Worm (Caenorhabditis elegans): ENCODE data around the gene ZK682.7.

ZK682.7 gene

DNA sequence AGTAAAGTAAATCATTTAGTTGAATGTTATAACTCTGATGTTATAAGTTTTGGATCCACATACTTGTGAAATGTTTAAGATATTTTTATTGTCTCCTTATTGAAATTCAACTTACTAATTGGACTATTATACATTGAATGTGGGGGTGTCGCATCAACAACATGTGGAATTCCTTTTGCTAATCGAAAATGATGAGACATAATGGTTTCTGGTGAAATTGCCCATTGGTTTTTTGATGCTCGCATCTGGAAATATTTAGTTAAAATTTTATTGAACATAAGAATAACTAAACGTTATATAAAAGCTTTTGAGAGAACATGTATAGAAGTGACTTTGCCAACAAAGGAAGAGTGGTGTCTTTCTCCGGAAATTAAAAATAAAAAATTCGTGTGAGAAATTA lies at the start of gene ZK682.7:
ZK682.7 (minus strand) TSS at position 247 of the 400 bp plus-strand sequence.
- TF ChIP-seq W03F9.2 (tag; optimal IDR thresholded peaks at IDR 0.05), result no peak
- no peak for TF ChIP-seq him-1 (tag; optimal IDR thresholded peaks at IDR 0.05)
- no peak for TF ChIP-seq dao-5 (tag; optimal IDR thresholded peaks at IDR 0.05)

DNA sequence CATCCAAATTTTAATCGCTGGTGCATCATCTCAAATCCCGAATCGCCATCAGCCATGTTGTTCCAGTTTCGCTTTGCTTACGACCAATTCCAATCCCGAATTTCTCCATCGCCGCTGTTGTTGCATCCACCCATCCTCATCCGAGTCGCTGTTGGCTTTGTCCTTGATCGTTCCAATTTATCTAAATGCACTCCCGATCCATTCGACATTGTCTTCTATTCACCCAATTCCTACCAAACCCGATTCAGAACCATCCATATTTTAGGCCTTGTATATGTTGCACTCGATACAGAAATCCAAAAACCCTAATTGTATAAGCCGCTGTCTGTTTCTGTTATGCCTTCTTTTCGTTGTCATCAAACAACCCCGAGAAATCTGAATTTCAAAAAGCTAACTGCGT lies 48.4 kb upstream of the ZK682.7 start:
- TF ChIP-seq him-1 (tag; optimal IDR thresholded peaks at IDR 0.05) (no peak), W03F9.2 (tag; optimal IDR thresholded peaks at IDR 0.05) (no peak), dao-5 (tag; optimal IDR thresholded peaks at IDR 0.05) (no peak)

DNA sequence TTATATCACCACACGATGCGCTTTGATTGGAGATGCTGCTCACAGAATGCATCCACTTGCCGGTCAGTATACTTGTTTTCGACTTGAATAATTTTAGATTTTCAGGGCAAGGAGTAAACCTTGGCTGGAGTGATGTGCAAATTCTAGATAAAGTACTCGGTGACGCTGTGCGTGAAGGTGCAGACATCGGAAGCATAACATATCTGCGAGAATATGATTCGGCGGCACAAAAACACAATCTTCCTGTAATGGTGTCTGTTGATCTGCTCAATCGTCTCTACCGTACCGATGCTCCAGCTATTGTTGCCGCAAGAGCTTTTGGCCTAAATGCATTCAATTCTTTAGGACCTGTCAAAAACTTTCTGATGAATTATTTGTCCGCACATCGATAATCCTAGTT lies 46.5 kb upstream of the ZK682.7 start:
- TF ChIP-seq him-1 (tag; optimal IDR thresholded peaks at IDR 0.05), result no peak
- TF ChIP-seq W03F9.2 (tag; optimal IDR thresholded peaks at IDR 0.05), result no peak
- no peak for TF ChIP-seq dao-5 (tag; optimal IDR thresholded peaks at IDR 0.05)

DNA sequence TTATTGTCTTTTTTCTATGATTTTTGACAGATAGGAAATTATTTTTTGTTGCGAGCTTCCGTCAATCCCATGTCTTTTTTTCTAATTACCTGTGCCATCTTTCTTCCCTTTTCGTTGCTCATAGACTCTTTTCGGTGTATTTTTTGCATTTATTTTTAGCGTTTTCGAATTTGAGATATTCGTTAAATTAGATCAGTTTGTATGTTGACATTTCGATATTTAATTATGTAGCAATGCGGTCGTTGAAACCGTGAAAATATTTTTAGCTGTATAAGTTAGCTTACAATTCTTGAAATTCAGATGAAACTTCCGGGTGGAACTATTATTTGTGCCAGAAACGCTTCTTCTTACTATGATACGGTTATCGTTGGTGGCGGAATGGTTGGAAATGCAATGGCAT lies 44.5 kb upstream of the ZK682.7 start, which contains the start of gene coq-6:
coq-6 (plus strand) TSS at position 301 of the 400 bp plus-strand sequence.
- TF ChIP-seq dao-5 (tag; optimal IDR thresholded peaks at IDR 0.05) (no peak), W03F9.2 (tag; optimal IDR thresholded peaks at IDR 0.05) (no peak), him-1 (tag; optimal IDR thresholded peaks at IDR 0.05) (no peak)

DNA sequence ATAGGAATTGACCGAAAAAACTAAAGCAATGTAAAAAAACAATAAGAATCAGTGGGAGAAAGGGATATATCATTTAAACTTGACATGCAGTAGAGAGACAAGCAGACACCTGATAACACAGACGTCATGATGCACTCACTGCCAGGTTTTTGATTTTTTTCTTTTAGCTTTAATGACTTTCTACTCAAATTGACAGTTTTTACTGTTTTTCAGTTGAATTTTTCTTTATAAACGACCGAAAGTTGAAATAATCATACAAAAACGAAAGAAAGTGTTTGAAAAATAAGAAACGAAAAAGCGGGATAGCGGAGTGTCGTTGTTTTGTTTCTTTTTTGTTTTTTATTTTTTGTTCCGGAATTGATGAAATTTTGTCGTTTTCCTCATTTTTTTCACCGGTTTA lies 42.3 kb upstream of the ZK682.7 start, which contains the start of gene ucp-4:
ucp-4 (plus strand) TSS at position 83 of the 400 bp plus-strand sequence.
- TF ChIP-seq him-1 (tag; optimal IDR thresholded peaks at IDR 0.05) (no peak), dao-5 (tag; optimal IDR thresholded peaks at IDR 0.05) (no peak), W03F9.2 (tag; optimal IDR thresholded peaks at IDR 0.05) (peak; percentile 29)

DNA sequence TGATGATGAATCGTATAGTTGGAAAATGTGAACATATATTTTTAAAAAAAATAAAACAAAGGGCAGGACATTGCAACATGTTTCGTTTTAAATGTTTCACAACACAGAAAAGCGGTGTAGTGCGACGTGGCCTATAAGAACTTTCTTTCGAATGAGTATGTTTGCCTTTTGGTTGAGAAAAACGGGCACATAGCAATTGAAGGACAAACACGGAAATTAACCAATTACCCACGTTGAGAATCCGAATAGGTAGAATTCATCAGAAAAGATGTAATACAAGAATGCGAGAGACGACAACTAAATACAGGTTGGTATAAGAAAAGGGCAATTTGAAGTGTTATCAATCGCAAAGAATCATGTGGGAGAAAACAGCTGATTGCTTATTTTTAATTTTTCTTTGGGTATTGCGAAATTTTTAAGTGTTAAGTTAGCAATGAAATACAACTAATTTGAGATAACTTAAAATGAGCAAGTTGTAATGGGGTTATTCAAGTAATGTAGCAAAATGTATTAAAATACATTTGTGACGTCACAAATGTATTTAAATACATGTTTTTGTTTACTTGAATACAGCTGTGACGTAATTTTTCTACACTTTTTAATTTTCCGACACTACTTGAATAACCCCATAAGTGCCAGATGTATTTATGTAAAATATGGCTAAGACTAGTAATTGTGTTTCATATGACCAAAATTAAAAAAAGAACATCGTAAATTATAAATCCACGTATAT lies 41.5 kb upstream of the ZK682.7 start, which contains the start of gene acl-14:
acl-14 (minus strand) TSS at position 316 of the 733 bp plus-strand sequence.
- no peak for TF ChIP-seq him-1 (tag; optimal IDR thresholded peaks at IDR 0.05)

DNA sequence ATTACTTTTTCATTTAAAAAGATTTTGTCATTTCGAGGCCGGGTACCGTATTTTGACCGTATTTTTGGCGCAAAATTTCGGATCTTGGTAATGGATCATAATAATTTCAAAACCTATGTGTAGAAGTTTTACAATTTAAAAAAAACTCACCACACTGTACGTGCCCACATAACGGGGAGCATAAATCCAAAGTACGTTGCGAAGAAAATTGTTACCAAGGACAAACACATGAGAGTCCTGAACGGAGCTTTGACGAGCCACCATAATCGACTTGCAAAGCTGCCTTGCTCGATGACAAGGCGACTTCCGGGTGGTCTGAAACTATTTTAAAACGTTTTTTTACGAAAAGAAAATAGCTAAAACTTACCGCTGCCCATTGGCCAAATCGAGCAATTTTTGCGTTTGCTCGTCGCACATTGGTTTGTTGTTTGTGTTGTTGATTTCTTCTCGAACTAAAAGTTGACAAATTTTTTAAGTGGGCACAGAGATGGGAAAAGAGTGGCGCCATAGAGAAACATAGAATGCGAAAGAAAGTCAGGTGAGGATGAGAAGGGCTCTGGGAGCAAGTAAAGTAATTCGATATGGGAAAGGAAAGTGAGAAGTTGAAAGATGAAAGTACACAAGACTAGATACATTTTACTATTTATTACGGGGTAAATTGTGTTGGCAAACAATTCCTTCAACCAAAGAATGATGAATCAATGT lies 40.8 kb upstream of the ZK682.7 start:
- TF ChIP-seq him-1 (tag; optimal IDR thresholded peaks at IDR 0.05) (no peak), dao-5 (tag; optimal IDR thresholded peaks at IDR 0.05) (no peak), W03F9.2 (tag; optimal IDR thresholded peaks at IDR 0.05) (no peak)

DNA sequence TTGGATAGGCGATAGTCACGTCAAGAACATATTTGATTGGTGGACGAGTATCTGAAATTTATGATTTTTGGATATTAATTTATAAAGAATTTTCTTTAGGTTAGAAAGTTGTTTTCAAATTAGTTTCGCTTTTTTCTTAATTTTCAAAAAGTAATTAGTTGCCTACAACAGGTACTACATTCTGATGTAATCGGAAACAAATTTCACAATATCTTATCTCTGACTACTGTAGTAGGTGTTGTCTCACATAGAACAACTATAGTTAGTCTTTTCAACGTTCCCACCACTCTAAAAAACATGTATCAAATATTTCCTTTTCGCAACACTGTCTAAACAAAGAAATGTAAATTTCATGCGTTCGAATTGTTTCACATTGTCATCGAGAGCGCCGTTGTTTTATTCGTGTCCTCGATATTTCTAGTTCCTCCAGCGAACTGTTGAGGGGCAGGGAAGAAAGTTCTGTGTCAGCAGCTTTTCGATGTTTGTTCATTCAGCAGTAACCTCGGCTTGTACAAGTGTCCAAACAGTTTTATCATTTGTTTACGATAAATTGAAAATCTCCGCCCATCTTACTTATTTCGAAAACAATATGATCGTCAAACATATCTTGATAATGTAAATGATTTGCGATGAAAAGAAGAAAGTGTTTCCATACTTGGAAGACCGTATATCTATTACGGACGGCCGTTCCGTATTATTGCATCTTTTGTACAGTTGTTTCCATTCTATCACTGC lies 37.4 kb upstream of the ZK682.7 start:
- TF ChIP-seq W03F9.2 (tag; optimal IDR thresholded peaks at IDR 0.05) (no peak), him-1 (tag; optimal IDR thresholded peaks at IDR 0.05) (no peak), dao-5 (tag; optimal IDR thresholded peaks at IDR 0.05) (no peak)

DNA sequence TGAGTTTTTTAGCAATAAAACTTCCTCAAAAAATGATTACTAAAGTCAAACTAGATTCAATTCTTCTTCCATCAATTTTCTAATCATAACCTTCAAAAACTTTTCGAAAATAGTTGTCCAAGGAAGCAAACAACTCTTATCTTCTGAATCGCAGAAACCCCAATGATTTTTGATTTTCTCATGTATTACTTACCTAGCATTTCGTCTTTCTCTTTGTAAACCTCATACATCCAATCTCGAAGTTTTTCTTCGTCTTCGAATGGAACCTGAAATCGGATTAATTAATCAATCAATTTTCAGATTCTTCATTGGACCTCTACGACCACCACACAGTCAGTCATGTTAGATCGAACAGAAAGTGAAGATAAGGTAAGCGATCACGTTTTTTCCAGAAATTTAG lies 36.7 kb upstream of the ZK682.7 start, which contains the start of gene K07B1.4:
K07B1.4 (plus strand) TSS at position 301 of the 400 bp plus-strand sequence.
- TF ChIP-seq W03F9.2 (tag; optimal IDR thresholded peaks at IDR 0.05), result no peak
- no peak for TF ChIP-seq dao-5 (tag; optimal IDR thresholded peaks at IDR 0.05)
- no peak for TF ChIP-seq him-1 (tag; optimal IDR thresholded peaks at IDR 0.05)

DNA sequence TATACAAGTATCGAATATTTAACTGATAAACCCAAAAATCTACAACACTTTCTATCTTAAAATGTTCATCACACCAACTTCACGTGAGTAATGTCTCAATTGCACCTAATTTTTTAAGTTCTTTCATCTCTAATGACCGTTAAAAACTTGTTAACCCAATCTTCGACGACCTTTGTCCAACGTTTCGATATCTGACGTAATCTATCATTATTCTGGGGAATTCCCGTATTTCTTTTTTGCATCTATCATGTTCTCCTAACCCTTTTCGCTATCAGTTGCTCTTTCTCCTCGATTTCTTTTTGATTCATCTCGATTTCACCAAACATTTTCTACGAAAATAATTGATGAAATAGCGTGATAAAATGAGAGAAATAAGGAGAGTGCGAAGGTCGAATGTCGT lies 35.7 kb upstream of the ZK682.7 start:
- no peak for TF ChIP-seq dao-5 (tag; optimal IDR thresholded peaks at IDR 0.05)
- TF ChIP-seq W03F9.2 (tag; optimal IDR thresholded peaks at IDR 0.05), result no peak
- TF ChIP-seq him-1 (tag; optimal IDR thresholded peaks at IDR 0.05), result no peak

DNA sequence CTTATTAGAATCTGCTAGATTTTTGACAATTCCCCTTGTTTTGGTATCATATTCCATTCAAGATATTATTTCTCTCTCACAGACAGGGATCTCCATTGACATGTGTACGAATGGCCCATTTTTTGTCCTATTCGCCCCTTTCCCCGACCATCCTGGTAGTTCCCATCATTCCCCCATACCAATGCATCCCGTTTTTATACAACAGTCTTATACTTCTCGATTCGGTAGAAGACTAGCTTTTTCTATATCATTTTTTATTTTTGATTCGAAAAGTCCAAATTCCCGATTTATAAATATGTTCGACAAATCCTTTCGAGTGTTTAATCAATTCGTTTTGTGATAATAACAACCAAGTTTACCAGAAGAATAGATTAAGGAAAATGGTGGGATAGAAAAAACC lies 34.9 kb upstream of the ZK682.7 start:
- peak; percentile 20 for TF ChIP-seq dao-5 (tag; optimal IDR thresholded peaks at IDR 0.05)
- no peak for TF ChIP-seq him-1 (tag; optimal IDR thresholded peaks at IDR 0.05)

DNA sequence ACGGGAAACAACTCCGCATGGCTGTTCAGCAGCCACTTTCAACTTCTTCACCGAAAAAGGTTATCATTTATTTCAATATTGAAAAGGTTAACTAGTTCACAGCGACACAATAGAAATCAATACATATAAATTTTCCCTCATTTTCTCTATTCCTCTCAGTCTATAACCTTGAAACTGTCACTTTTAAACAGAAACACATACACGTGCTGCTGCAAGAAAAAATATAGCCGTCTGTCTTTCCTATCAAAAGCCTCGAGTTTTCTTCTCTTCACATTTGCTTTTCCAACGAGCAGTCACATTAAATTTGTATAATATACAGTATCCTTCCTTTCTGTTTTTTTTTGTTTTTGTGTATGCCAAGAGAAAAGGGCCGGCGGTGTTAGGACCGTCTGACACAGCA lies 32.2 kb upstream of the ZK682.7 start:
- TF ChIP-seq W03F9.2 (tag; optimal IDR thresholded peaks at IDR 0.05) (no peak), dao-5 (tag; optimal IDR thresholded peaks at IDR 0.05) (no peak), him-1 (tag; optimal IDR thresholded peaks at IDR 0.05) (no peak)

DNA sequence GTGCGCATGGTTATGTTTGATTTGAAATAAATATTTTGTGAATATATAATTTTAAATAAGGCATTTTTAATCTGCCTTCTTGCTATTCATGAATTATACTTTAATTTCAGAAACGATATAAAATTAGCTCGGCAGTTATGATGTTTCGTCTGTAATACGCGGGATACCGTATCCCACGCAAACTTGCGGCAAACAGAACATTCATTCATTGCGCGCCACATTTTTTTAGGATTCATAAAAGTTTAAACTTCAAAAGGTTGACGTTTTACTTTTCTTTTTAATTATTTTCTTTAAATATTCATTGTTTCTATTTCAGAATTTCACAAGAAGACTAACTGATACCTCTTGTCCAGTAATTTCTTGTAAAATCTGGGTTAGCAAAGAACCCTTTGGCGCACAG lies 30.9 kb upstream of the ZK682.7 start, which contains the start of gene tag-153:
tag-153 (plus strand) TSS at position 200 of the 400 bp plus-strand sequence.
- TF ChIP-seq him-1 (tag; optimal IDR thresholded peaks at IDR 0.05), result no peak
- TF ChIP-seq dao-5 (tag; optimal IDR thresholded peaks at IDR 0.05), result no peak
- no peak for TF ChIP-seq W03F9.2 (tag; optimal IDR thresholded peaks at IDR 0.05)

DNA sequence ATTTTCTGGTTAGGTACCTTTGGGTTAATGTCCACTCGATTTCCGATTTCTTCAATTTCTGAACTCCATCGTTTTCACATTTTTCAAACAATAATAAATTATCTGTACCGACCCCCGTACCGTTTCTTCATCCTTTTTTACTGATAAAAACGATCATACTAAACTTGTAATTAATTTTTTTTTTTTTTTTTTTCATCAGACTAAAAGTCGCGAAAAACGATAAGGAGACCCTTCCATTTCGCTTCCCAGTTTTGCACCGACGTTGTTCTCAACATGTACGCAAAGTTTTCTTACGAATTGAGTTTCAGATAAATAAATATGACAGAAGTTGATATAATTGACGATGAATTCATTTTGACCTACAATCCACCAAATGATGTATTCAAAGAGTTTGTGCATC lies 29.2 kb upstream of the ZK682.7 start, which contains the start of gene F44A2.7:
F44A2.7 (plus strand) TSS at position 301 of the 400 bp plus-strand sequence.
- TF ChIP-seq dao-5 (tag; optimal IDR thresholded peaks at IDR 0.05) (no peak), him-1 (tag; optimal IDR thresholded peaks at IDR 0.05) (no peak), W03F9.2 (tag; optimal IDR thresholded peaks at IDR 0.05) (no peak)
